Fruit fly (Drosophila melanogaster): Measurements from ENCODE around the gene cutlet.
A peak's percentile ranks its signal among the peaks of the same experiment; 100 is the strongest.

The cutlet gene

dm6 chr2L:3719414-3719959, 7.9 kb upstream of the cutlet start (continued):
- TF ChIP-seq CG17186 (GFP tag; optimal IDR thresholded peaks at IDR 0.05) (no peak), ara (GFP tag; IDR thresholded peaks at IDR 0.05) (no peak; the same call in 1 of the 2 replicates), fd64A (GFP tag; optimal IDR thresholded peaks at IDR 0.05) (no peak), pros (GFP tag; optimal IDR thresholded peaks at IDR 0.05) (no peak), pum (GFP tag; optimal IDR thresholded peaks at IDR 0.05) (no peak), az2 (GFP tag; optimal IDR thresholded peaks at IDR 0.05) (no peak), CG17568 (GFP tag; optimal IDR thresholded peaks at IDR 0.05) (no peak), CG34422 (GFP tag; IDR thresholded peaks at IDR 0.05) (no peak), Atf6 (GFP tag; IDR thresholded peaks at IDR 0.05) (peak; percentile 70), Mrtf (GFP tag; IDR thresholded peaks at IDR 0.05) (no peak), Hr3 (GFP tag; optimal IDR thresholded peaks at IDR 0.05) (no peak), CG3065 (GFP tag; optimal IDR thresholded peaks at IDR 0.05) (no peak), CG2120 (GFP tag; optimal IDR thresholded peaks at IDR 0.05) (peak; percentile 46), grau (tag; optimal IDR thresholded peaks at IDR 0.05) (no peak), pho (GFP tag; optimal IDR thresholded peaks at IDR 0.05) (no peak), Adf1 (GFP tag; IDR thresholded peaks at IDR 0.05) (no peak), CG15479 (GFP tag; optimal IDR thresholded peaks at IDR 0.05) (no peak), Fer2 (tag; optimal IDR thresholded peaks at IDR 0.05) (no peak), sug (tag; optimal IDR thresholded peaks at IDR 0.05) (peak; percentile 30), dati (GFP tag; IDR thresholded peaks at IDR 0.05) (no peak), CG8765 (GFP tag; IDR thresholded peaks at IDR 0.05) (no peak), Jarid2 (GFP tag; optimal IDR thresholded peaks at IDR 0.05) (no peak), salm (tag; optimal IDR thresholded peaks at IDR 0.05) (no peak), CG2199 (GFP tag; IDR thresholded peaks at IDR 0.05) (no peak), CG4820 (GFP tag; optimal IDR thresholded peaks at IDR 0.05) (no peak), B-H1 (GFP tag; IDR thresholded peaks at IDR 0.05) (no peak), pzg (GFP tag; optimal IDR thresholded peaks at IDR 0.05) (no peak), ERR (GFP tag; optimal IDR thresholded peaks at IDR 0.05) (no peak), inv (GFP tag; IDR thresholded peaks at IDR 0.05; ENCODE audit: partially characterized antibody) (no peak), al (GFP tag; IDR thresholded peaks at IDR 0.05) (peak; percentile 36; the same call in 1 of the 2 replicates), CG8944 (GFP tag; optimal IDR thresholded peaks at IDR 0.05) (no peak), TFAM (GFP tag; optimal IDR thresholded peaks at IDR 0.05) (no peak), trem (tag; optimal IDR thresholded peaks at IDR 0.05) (no peak), Bdp1 (GFP tag; optimal IDR thresholded peaks at IDR 0.05) (no peak), vvl (GFP tag; IDR thresholded peaks at IDR 0.05) (no peak), CG10321 (GFP tag; IDR thresholded peaks at IDR 0.05) (no peak), chinmo (GFP tag; IDR thresholded peaks at IDR 0.05; ENCODE audit: partially characterized antibody) (no peak), CG1602 (GFP tag; optimal IDR thresholded peaks at IDR 0.05) (no peak), sisA (GFP tag; IDR thresholded peaks at IDR 0.05) (no peak), CG17359 (tag; optimal IDR thresholded peaks at IDR 0.05) (peak; percentile 39), BEAF-32 (GFP tag; optimal IDR thresholded peaks at IDR 0.05) (no peak), CG14965 (GFP tag; optimal IDR thresholded peaks at IDR 0.05; ENCODE audit: borderline replicate concordance) (no peak), stwl (tag; optimal IDR thresholded peaks at IDR 0.05) (no peak), Lhr (GFP tag; optimal IDR thresholded peaks at IDR 0.05) (no peak), CG18599 (GFP tag; optimal IDR thresholded peaks at IDR 0.05) (peak; percentile 57), fd96Cb (tag; optimal IDR thresholded peaks at IDR 0.05) (peak; percentile 26), dimm (GFP tag; IDR thresholded peaks at IDR 0.05) (no peak), crol (GFP tag; IDR thresholded peaks at IDR 0.05) (no peak), CG12071 (GFP tag; optimal IDR thresholded peaks at IDR 0.05) (peak; percentile 23), CG3281 (GFP tag; optimal IDR thresholded peaks at IDR 0.05) (peak; percentile 59), CG7987 (GFP tag; optimal IDR thresholded peaks at IDR 0.05) (no peak)

All from whole organism, embryonic.